Worm (Caenorhabditis elegans) whole organism, L4/young adult: ENCODE data around the gene pqn-22.

Experiments
- W03F9.2 ChIP-seq: fragments of 150-350 bp; optimal IDR thresholded peaks from 2 replicates; lab custom pipeline; 2014; ENCODE audit warnings: missing biosample characterization, missing genetic modification characterization
- dao-5 ChIP-seq: sonication (generic microtip); optimal IDR thresholded peaks from 2 replicates; lab custom pipeline; 2016; ENCODE audit warnings: missing genotype, missing genetic modification characterization, moderate library complexity, missing compliant biosample characterization
- him-1 ChIP-seq: sonication (generic microtip); optimal IDR thresholded peaks from 2 replicates; lab custom pipeline; 2016; ENCODE audit warnings: missing genotype, missing genetic modification reagents, missing genetic modification characterization, missing compliant biosample characterization

DNA sequence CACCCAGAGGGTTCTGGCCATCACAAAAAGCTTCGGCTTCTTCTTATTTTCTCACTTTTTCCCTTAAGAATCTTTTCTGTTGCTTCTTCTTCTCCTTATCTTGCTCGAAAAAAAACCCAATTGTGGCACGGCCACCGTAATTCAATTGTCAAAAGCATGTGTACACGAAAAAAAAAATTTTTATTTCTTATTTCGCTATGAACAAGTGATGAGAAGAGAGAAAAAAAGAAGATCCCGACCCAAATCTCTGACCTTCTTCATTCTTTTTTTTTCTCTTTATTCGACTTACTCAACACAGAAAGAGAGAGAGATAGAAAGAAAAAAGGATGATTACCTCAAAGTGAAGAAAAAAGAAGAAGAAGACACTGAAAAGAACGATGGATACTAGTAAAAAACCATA lies 27.5 kb upstream of the pqn-22 start:
- TF ChIP-seq W03F9.2 (tag; lab: Kevin White, UChicago): no peak
- TF ChIP-seq him-1: peak; percentile 53
- TF ChIP-seq dao-5 (tag; lab: Kevin White, UChicago): no peak
